Worm (Caenorhabditis elegans) whole organism, mixed stage, embryonic: ENCODE results near the gene T05B9.2.

Experiments used
- M03D4.4 ChIP-seq: sonication (generic microtip); optimal IDR thresholded peaks from 2 replicates; lab custom pipeline; 2017; ENCODE audit warnings: mild to moderate bottlenecking, missing genetic modification characterization, missing compliant biosample characterization
- bed-3 ChIP-seq: fragments of 200-800 bp; sonication (Bioruptor generic); optimal IDR thresholded peaks from 3 replicates; lab custom pipeline; 2018; ENCODE audit warnings: mild to moderate bottlenecking, missing genetic modification characterization, moderate library complexity, missing compliant biosample characterization
- blmp-1 ChIP-seq: fragments of 150-350 bp; optimal IDR thresholded peaks from 2 replicates; lab custom pipeline; 2014; ENCODE audit warnings: missing biosample characterization, missing genetic modification characterization
- ceh-43 ChIP-seq: fragments of 200-800 bp; sonication (Bioruptor generic); optimal IDR thresholded peaks from 2 replicates; lab custom pipeline; 2018; ENCODE audit warnings: mild to moderate bottlenecking, missing genetic modification characterization, moderate library complexity, missing compliant biosample characterization
- ceh-83 ChIP-seq: fragments of 200-800 bp; sonication (Bioruptor generic); optimal IDR thresholded peaks from 2 replicates; lab custom pipeline; 2018; ENCODE audit warnings: mild to moderate bottlenecking, missing genetic modification characterization, missing compliant biosample characterization
- ces-1 ChIP-seq: fragments of 150-350 bp; optimal IDR thresholded peaks from 2 replicates; lab custom pipeline; 2014; ENCODE audit warnings: missing biosample characterization, missing genetic modification reagents, missing genetic modification characterization
- cnd-1 ChIP-seq: fragments of 200-800 bp; sonication (Bioruptor generic); optimal IDR thresholded peaks from 2 replicates; lab custom pipeline; 2018; ENCODE audit warnings: mild to moderate bottlenecking, missing genetic modification characterization, missing compliant biosample characterization
- drap-1 ChIP-seq: fragments of 200-800 bp; sonication (Bioruptor generic); optimal IDR thresholded peaks from 3 replicates; lab custom pipeline; 2018; ENCODE audit warnings: mild to moderate bottlenecking, missing genetic modification characterization, missing compliant biosample characterization
- flh-1 ChIP-seq: fragments of 200-800 bp; sonication (Bioruptor generic); optimal IDR thresholded peaks from 2 replicates; lab custom pipeline; 2018; ENCODE audit warnings: mild to moderate bottlenecking, missing genetic modification characterization, moderate library complexity, missing compliant biosample characterization
- ham-2 ChIP-seq: fragments of 200-800 bp; sonication (Bioruptor generic); optimal IDR thresholded peaks from 2 replicates; lab custom pipeline; 2018; ENCODE audit warnings: mild to moderate bottlenecking, missing genetic modification characterization, missing compliant biosample characterization
- hlh-1 ChIP-seq: fragments of 150-350 bp; optimal IDR thresholded peaks from 2 replicates; lab custom pipeline; 2014; ENCODE audit warnings: missing biosample characterization, missing genetic modification reagents, missing genetic modification characterization
- lin-13 ChIP-seq: fragments of 150-350 bp; optimal IDR thresholded peaks from 2 replicates; lab custom pipeline; 2014; ENCODE audit warnings: missing biosample characterization, missing genetic modification characterization
- lin-32 ChIP-seq: fragments of 200-800 bp; sonication (Bioruptor generic); optimal IDR thresholded peaks from 2 replicates; lab custom pipeline; 2018; ENCODE audit warnings: mild to moderate bottlenecking, missing genetic modification characterization, missing compliant biosample characterization
- lsy-2 ChIP-seq: fragments of 150-350 bp; optimal IDR thresholded peaks from 2 replicates; lab custom pipeline; 2014; ENCODE audit warnings: missing biosample characterization, missing genetic modification characterization
- mep-1 ChIP-seq: fragments of 150-350 bp; optimal IDR thresholded peaks from 2 replicates; lab custom pipeline; 2017; ENCODE audit warnings: missing biosample characterization, missing genetic modification reagents, missing genetic modification characterization, inconsistent platforms
- mls-2 ChIP-seq: sonication (generic microtip); optimal IDR thresholded peaks from 2 replicates; lab custom pipeline; 2016; ENCODE audit warnings: mild to moderate bottlenecking, missing genetic modification characterization, moderate library complexity, missing compliant biosample characterization
- nhr-12 ChIP-seq: fragments of 150-350 bp; optimal IDR thresholded peaks from 2 replicates; lab custom pipeline; 2014; ENCODE audit warnings: missing biosample characterization, missing genetic modification characterization
- nhr-2 ChIP-seq: fragments of 150-350 bp; optimal IDR thresholded peaks from 2 replicates; lab custom pipeline; 2014; ENCODE audit warnings: missing biosample characterization, missing genetic modification characterization
- nhr-237 ChIP-seq: fragments of 150-350 bp; optimal IDR thresholded peaks from 2 replicates; lab custom pipeline; 2014; ENCODE audit warnings: missing biosample characterization, missing genetic modification characterization
- nhr-76 ChIP-seq: sonication (generic microtip); optimal IDR thresholded peaks from 2 replicates; lab custom pipeline; 2017; ENCODE audit warnings: missing biosample characterization, missing genetic modification characterization
- pha-4 ChIP-seq: fragments of 150-350 bp; optimal IDR thresholded peaks from 2 replicates; lab custom pipeline; 2018; ENCODE audit warnings: missing biosample characterization, missing genetic modification reagents, missing genetic modification characterization
- sem-2 ChIP-seq: fragments of 200-800 bp; sonication (Bioruptor generic); optimal IDR thresholded peaks from 2 replicates; lab custom pipeline; 2018; ENCODE audit warnings: mild to moderate bottlenecking, missing genetic modification characterization, missing compliant biosample characterization
- snpc-4 ChIP-seq: fragments of 150-350 bp; optimal IDR thresholded peaks from 2 replicates; lab custom pipeline; 2014; ENCODE audit warnings: missing biosample characterization, missing genetic modification characterization
- sptf-1 ChIP-seq: sonication (generic microtip); optimal IDR thresholded peaks from 2 replicates; lab custom pipeline; 2017; ENCODE audit warnings: mild to moderate bottlenecking, missing genetic modification characterization, moderate library complexity, missing compliant biosample characterization
- unc-120 ChIP-seq: sonication (generic microtip); optimal IDR thresholded peaks from 2 replicates; lab custom pipeline; 2017; ENCODE audit warnings: missing genetic modification characterization, missing compliant biosample characterization; ENCODE audit not compliant: poor library complexity, severe bottlenecking
- unc-39 ChIP-seq: fragments of 150-350 bp; optimal IDR thresholded peaks from 2 replicates; lab custom pipeline; 2014; ENCODE audit warnings: missing biosample characterization, missing genetic modification characterization
- unc-62 ChIP-seq: fragments of 150-350 bp; optimal IDR thresholded peaks from 2 replicates; lab custom pipeline; 2014; ENCODE audit warnings: missing biosample characterization, missing genetic modification reagents, missing genetic modification characterization
- zip-8 ChIP-seq: fragments of 150-350 bp; optimal IDR thresholded peaks from 2 replicates; lab custom pipeline; 2014; ENCODE audit warnings: missing biosample characterization, missing genetic modification characterization

T05B9.2 gene

DNA sequence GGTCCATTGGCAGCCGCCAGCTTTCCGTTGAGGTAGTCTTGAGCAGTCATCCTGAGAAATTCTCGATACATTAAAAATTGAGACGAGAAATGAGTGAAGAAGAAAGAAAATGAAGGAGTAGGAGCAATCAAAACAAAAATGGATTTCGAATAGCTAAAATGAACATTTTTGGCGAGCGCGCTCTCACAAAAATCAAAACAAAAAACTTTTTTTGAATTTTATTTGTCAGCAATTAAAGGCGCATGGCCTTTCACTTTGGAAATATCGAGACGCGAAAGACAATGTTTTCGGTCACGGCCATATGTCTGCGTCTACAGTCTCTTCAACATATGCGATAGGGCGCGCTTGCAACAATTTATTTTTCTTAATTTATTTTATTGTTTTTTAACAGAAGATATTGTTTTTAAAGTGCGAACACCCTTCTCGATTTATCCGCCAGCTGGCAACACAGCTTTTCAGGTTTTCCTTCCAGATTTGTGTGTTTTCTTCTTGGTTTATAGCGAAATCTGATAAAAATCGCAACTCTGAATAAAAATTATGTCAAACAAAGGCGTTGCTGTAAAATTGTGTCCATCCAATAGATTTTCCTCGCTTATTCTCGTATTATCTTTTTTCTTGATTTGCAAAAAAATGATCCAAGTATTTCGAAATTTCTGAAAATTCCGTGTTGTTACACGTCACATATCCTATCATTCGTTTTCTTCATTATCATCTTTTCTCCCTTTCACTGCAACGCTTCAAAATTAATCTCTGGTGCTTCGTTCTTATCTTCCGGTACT lies 16.6 kb upstream of the T05B9.2 start, which contains the start of the genes rpn-9 and T06D8.9:
TSS of gene rpn-9 (minus strand) at position 51 of the 779 bp plus-strand sequence.
TSS of gene T06D8.9 (plus strand) at position 729 of the 779 bp plus-strand sequence.
- TF ChIP-seq nhr-2 (tag; lab: Kevin White, UChicago) (no peak), hlh-1 (tag; lab: Kevin White, UChicago) (peak; percentile 62), lsy-2 (tag; lab: Kevin White, UChicago) (peak; percentile 83), nhr-12 (tag; lab: Kevin White, UChicago) (no peak), nhr-237 (tag; lab: Kevin White, UChicago) (peak; percentile 91), mep-1 (tag; lab: Kevin White, UChicago) (peak; percentile 92), mls-2 (tag; lab: Kevin White, UChicago) (peak; percentile 39), blmp-1 (peak; percentile 26), unc-120 (tag; lab: Kevin White, UChicago) (peak; percentile 55), drap-1 (GFP tag; lab: Kevin White, UChicago) (peak; percentile 24), lin-13 (tag; lab: Kevin White, UChicago) (peak; percentile 69), unc-62 (peak; percentile 59), unc-39 (tag; lab: Kevin White, UChicago) (no peak), cnd-1 (tag; lab: Kevin White, UChicago) (no peak), pha-4 (tag; lab: Kevin White, UChicago) (peak; percentile 68), snpc-4 (tag; lab: Kevin White, UChicago) (no peak)

DNA sequence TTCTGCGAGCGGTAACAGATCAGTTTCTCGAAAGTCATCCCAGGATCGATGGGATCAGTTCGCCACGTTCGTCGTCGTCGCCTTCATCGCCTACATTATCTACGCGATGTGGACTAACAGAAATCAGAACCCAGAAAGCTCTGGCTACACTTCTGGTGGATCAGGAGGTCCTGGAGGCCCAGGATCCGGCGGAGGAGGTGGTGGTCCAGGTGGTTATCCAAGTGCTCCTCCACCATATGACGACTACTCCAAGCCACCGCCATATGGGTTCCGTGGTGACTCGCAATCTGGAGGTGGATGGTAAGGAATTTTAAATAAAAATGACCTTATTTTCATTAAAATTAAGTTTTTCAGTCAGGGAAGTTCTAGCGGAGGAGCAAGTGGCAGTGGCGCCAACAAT lies 15.4 kb upstream of the T05B9.2 start:
- no peak for TF ChIP-seq lin-13 (tag; lab: Kevin White, UChicago)
- no peak for TF ChIP-seq unc-39 (tag; lab: Kevin White, UChicago)
- no peak for TF ChIP-seq M03D4.4
- TF ChIP-seq blmp-1 = no peak
- TF ChIP-seq nhr-2 (tag; lab: Kevin White, UChicago) = no peak
- no peak for TF ChIP-seq bed-3 (GFP tag; lab: Kevin White, UChicago)
- TF ChIP-seq unc-120 (tag; lab: Kevin White, UChicago) = no peak
- TF ChIP-seq nhr-12 (tag; lab: Kevin White, UChicago) = no peak
- no peak for TF ChIP-seq sem-2 (GFP tag; lab: Kevin White, UChicago)
- no peak for TF ChIP-seq ceh-83 (GFP tag; lab: Kevin White, UChicago)
- no peak for TF ChIP-seq sptf-1
- TF ChIP-seq flh-1 = no peak
- no peak for TF ChIP-seq ces-1 (GFP tag; lab: Kevin White, UChicago)
- no peak for TF ChIP-seq mep-1 (tag; lab: Kevin White, UChicago)
- no peak for TF ChIP-seq zip-8 (tag; lab: Kevin White, UChicago)

ce11 chrII:11240963-11241362 lies 14.7 kb upstream of the T05B9.2 start:
- TF ChIP-seq flh-1 = no peak
- TF ChIP-seq sem-2 (GFP tag; lab: Kevin White, UChicago) = no peak
- no peak for TF ChIP-seq hlh-1 (tag; lab: Kevin White, UChicago)
- no peak for TF ChIP-seq bed-3 (GFP tag; lab: Kevin White, UChicago)
- no peak for TF ChIP-seq lin-13 (tag; lab: Kevin White, UChicago)
- no peak for TF ChIP-seq unc-120 (tag; lab: Kevin White, UChicago)
- no peak for TF ChIP-seq nhr-76 (tag; lab: Kevin White, UChicago)
- TF ChIP-seq drap-1 (GFP tag; lab: Kevin White, UChicago) = no peak
- no peak for TF ChIP-seq lin-32 (GFP tag; lab: Kevin White, UChicago)

DNA sequence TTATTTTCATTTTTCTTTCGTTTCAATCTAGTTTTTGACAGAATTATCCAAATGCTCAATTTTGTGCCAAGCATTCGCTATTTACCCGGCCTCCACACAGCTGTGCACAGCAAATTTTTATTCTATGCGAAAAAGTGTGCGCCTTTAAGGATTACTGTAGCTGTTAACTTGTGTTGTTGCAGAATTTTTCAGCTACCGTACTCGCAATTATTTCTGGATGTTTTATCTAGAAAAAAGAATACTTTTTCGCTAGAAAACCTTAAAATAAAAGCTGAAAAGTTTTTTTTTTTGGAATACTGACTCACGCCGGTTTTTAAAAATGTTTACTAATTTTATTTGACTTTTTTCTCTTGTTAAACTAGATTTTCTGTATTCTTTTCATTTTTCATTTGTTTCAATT lies 14.1 kb upstream of the T05B9.2 start:
- no peak for TF ChIP-seq flh-1
- no peak for TF ChIP-seq hlh-1 (tag; lab: Kevin White, UChicago)
- TF ChIP-seq lsy-2 (tag; lab: Kevin White, UChicago) = no peak
- TF ChIP-seq, all 35 proteins: peak for 0

DNA sequence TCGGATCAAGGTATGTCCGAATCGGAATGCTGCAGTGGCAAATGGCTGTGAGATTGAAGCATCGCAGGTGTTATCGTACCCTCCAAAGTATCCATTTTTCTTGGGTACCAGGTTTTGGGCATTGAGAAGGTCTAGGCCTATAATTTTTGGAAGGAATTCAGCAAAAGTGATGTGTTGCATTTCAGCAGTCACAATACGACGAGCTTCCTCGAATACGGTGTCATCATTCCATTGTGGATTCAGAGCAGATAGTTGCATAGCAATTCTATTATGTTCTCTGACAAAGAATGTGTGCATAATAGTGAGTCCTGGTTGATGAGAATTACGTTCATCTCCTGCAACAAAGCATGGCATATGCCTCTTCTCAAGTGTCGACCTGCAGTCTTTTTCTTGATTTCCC lies 12.7 kb upstream of the T05B9.2 start:
- TF ChIP-seq ceh-83 (GFP tag; lab: Kevin White, UChicago) (no peak), cnd-1 (tag; lab: Kevin White, UChicago) (no peak), drap-1 (GFP tag; lab: Kevin White, UChicago) (no peak), sem-2 (GFP tag; lab: Kevin White, UChicago) (no peak), zip-8 (tag; lab: Kevin White, UChicago) (no peak), snpc-4 (tag; lab: Kevin White, UChicago) (no peak), pha-4 (tag; lab: Kevin White, UChicago) (no peak), ceh-43 (GFP tag; lab: Kevin White, UChicago) (no peak), bed-3 (GFP tag; lab: Kevin White, UChicago) (no peak), nhr-12 (tag; lab: Kevin White, UChicago) (no peak), ces-1 (GFP tag; lab: Kevin White, UChicago) (no peak), mep-1 (tag; lab: Kevin White, UChicago) (no peak), ham-2 (GFP tag; lab: Kevin White, UChicago) (no peak)
